Worm (Caenorhabditis elegans): ENCODE data around the gene T26G10.1.

- no peak for TF ChIP-seq ceh-13 (GFP tag; optimal IDR thresholded peaks at IDR 0.05)
- TF ChIP-seq hmbx-1 (tag; optimal IDR thresholded peaks at IDR 0.05): no peak
- no peak for TF ChIP-seq ama-1 (optimal IDR thresholded peaks at IDR 0.05)
- no peak for TF ChIP-seq flt-1 (GFP tag; IDR thresholded peaks at IDR 0.05)
- TF ChIP-seq tra-4 (tag; optimal IDR thresholded peaks at IDR 0.05): no peak
- TF ChIP-seq sea-1 (GFP tag; conservative IDR thresholded peaks at IDR 0.05): no peak
- no peak for TF ChIP-seq aly-1 (tag; optimal IDR thresholded peaks at IDR 0.05)
- no peak for TF ChIP-seq scrt-1 (GFP tag; IDR thresholded peaks at IDR 0.05)
- TF ChIP-seq B0310.2 (tag; optimal IDR thresholded peaks at IDR 0.05): no peak
- TF ChIP-seq pes-1 (GFP tag; IDR thresholded peaks at IDR 0.05): no peak
- no peak for TF ChIP-seq ceh-36 (tag; optimal IDR thresholded peaks at IDR 0.05)
- no peak for TF ChIP-seq hnd-1 (tag; optimal IDR thresholded peaks at IDR 0.05)
- no peak for TF ChIP-seq ets-7 (tag; optimal IDR thresholded peaks at IDR 0.05)
These were observed 47.5 kb upstream of the T26G10.1 start, which contains the start of gene F54C8.7 for ce11 chrIII:9453962-9454361.

Measured in whole organism, early embryonic.